Fruit fly (Drosophila melanogaster) whole organism, wandering third instar larva: ENCODE measurements around the gene CG17597.

ENCODE experiments used
- Abd-B ChIP-seq: fragments of >200 bp; optimal IDR thresholded peaks from 2 replicates; lab custom pipeline; 2017; ENCODE audit warnings: missing biosample characterization, missing genetic modification characterization
- CG9705 ChIP-seq: fragments of 200-800 bp; sonication (Bioruptor generic); optimal IDR thresholded peaks from 2 replicates; lab custom pipeline; 2018; ENCODE audit warnings: missing biosample characterization, mild to moderate bottlenecking, missing genetic modification characterization
- CrebA ChIP-seq: fragments of 200-800 bp; sonication (Bioruptor generic); optimal IDR thresholded peaks from 2 replicates; lab custom pipeline; 2016; ENCODE audit warnings: missing biosample characterization, mild to moderate bottlenecking, missing genetic modification characterization, borderline replicate concordance
- Dif ChIP-seq: fragments of 200-275, 200-300 bp; sonication (Bioruptor generic); optimal IDR thresholded peaks from 2 replicates; lab custom pipeline; 2018; ENCODE audit warnings: missing biosample characterization, missing genetic modification characterization; ENCODE audit not compliant: partially characterized antibody
- GATAd ChIP-seq: sonication (Bioruptor generic); optimal IDR thresholded peaks from 2 replicates; lab custom pipeline; 2016; ENCODE audit warnings: missing biosample characterization, missing genetic modification characterization
- HLH106 ChIP-seq: fragments of 200-800 bp; optimal IDR thresholded peaks from 3 replicates; lab custom pipeline; 2019; ENCODE audit warnings: missing biosample characterization, mild to moderate bottlenecking, missing genetic modification characterization, moderate library complexity
- Hr78 ChIP-seq: fragments of >200 bp; optimal IDR thresholded peaks from 2 replicates; lab custom pipeline; 2017; ENCODE audit warnings: missing biosample characterization, missing genetic modification characterization
- Hr83 ChIP-seq: fragments of 200-300 bp; sonication (Bioruptor generic); optimal IDR thresholded peaks from 2 replicates; lab custom pipeline; 2016; ENCODE audit warnings: missing biosample characterization, mild to moderate bottlenecking, missing genetic modification characterization, moderate library complexity; ENCODE audit not compliant: poor library complexity, severe bottlenecking
- Jra ChIP-seq: sonication (Bioruptor generic); optimal IDR thresholded peaks from 2 replicates; lab custom pipeline; 2016; ENCODE audit warnings: missing biosample characterization, missing genetic modification characterization
- Myc ChIP-seq: fragments of >200 bp; optimal IDR thresholded peaks from 2 replicates; lab custom pipeline; 2017
- N ChIP-seq: fragments of >200 bp; optimal IDR thresholded peaks from 2 replicates; lab custom pipeline; 2018; ENCODE audit warnings: missing biosample characterization, missing external identifiers, missing genetic modification characterization
- OdsH ChIP-seq: fragments of 200-800 bp; sonication (Bioruptor generic); optimal IDR thresholded peaks from 2 replicates; lab custom pipeline; 2016; ENCODE audit warnings: missing biosample characterization, mild to moderate bottlenecking, missing genetic modification characterization
- Rel ChIP-seq, 2 experiments: fragments of 200-800 bp; sonication (Bioruptor generic) in 1 of 2; optimal IDR thresholded peaks; 2 replicates in 1 of 2; 3 replicates in 1 of 2; lab custom pipeline; 2016 to 2019; ENCODE audit warnings: mild to moderate bottlenecking in 2 of 2, missing biosample characterization in 2 of 2, missing genetic modification characterization in 2 of 2, moderate library complexity in 1 of 2
- Sp1 ChIP-seq: fragments of 200-800 bp; sonication (Bioruptor generic); optimal IDR thresholded peaks from 3 replicates; lab custom pipeline; 2019; ENCODE audit warnings: missing biosample characterization, mild to moderate bottlenecking, missing genetic modification characterization, moderate library complexity
- Vsx2 ChIP-seq: fragments of 200-300, 225-300 bp; sonication (Bioruptor generic); optimal IDR thresholded peaks from 2 replicates; lab custom pipeline; 2018; ENCODE audit warnings: missing biosample characterization, missing genetic modification characterization; ENCODE audit not compliant: partially characterized antibody
- br ChIP-seq: fragments of 200-800 bp; sonication (Bioruptor generic); optimal IDR thresholded peaks from 2 replicates; lab custom pipeline; 2016; ENCODE audit warnings: missing biosample characterization, missing genetic modification characterization
- brk ChIP-seq: fragments of 200-800 bp; sonication (Bioruptor generic); optimal IDR thresholded peaks from 2 replicates; lab custom pipeline; 2016; ENCODE audit warnings: missing biosample characterization, mild to moderate bottlenecking, missing genetic modification characterization
- dl ChIP-seq, 2 experiments: fragments of 175-275, 200-275 bp in 1 of 2; fragments of 200-275 bp in 1 of 2; sonication (Bioruptor generic); optimal IDR thresholded peaks; lab custom pipeline; 2018; ENCODE audit warnings: mild to moderate bottlenecking in 2 of 2, missing biosample characterization in 2 of 2, missing genetic modification characterization in 2 of 2, moderate library complexity in 2 of 2; ENCODE audit not compliant: partially characterized antibody in 2 of 2, insufficient read depth in 1 of 2
- dmrt93B ChIP-seq: fragments of 200-800 bp; sonication (Bioruptor generic); optimal IDR thresholded peaks from 2 replicates; lab custom pipeline; 2018; ENCODE audit warnings: missing biosample characterization, mild to moderate bottlenecking, missing genetic modification characterization
- dsf ChIP-seq: sonication (Bioruptor generic); optimal IDR thresholded peaks from 2 replicates; lab custom pipeline; 2016; ENCODE audit warnings: missing biosample characterization, missing genetic modification characterization, borderline replicate concordance
- ey ChIP-seq: fragments of 200-800 bp; sonication (Bioruptor generic); optimal IDR thresholded peaks from 2 replicates; lab custom pipeline; 2016; ENCODE audit warnings: missing biosample characterization, missing genetic modification characterization
- foxo ChIP-seq, 2 experiments: fragments of 200-800 bp; sonication (Bioruptor generic); optimal IDR thresholded peaks; 2 replicates in 1 of 2; 3 replicates in 1 of 2; lab custom pipeline; 2016 to 2017; ENCODE audit warnings: missing biosample characterization in 2 of 2, missing genetic modification characterization in 2 of 2
- h ChIP-seq: fragments of 200-800 bp; sonication (Bioruptor generic); optimal IDR thresholded peaks from 3 replicates; lab custom pipeline; 2016; ENCODE audit warnings: missing biosample characterization, mild to moderate bottlenecking, missing genetic modification characterization
- jim ChIP-seq: fragments of 175-275, 200-325 bp; sonication (Bioruptor generic); optimal IDR thresholded peaks from 2 replicates; lab custom pipeline; 2016; ENCODE audit warnings: missing biosample characterization, mild to moderate bottlenecking, missing genetic modification characterization
- lola ChIP-seq: fragments of >200 bp; optimal IDR thresholded peaks from 2 replicates; lab custom pipeline; 2017; ENCODE audit warnings: missing biosample characterization, missing genetic modification characterization
- pan ChIP-seq: fragments of >200 bp; optimal IDR thresholded peaks from 2 replicates; lab custom pipeline; 2017
- psq ChIP-seq: fragments of 200-800 bp; sonication (Bioruptor generic); optimal IDR thresholded peaks from 3 replicates; lab custom pipeline; 2017; ENCODE audit warnings: missing biosample characterization, mild to moderate bottlenecking, missing genetic modification characterization, moderate library complexity
- rgr ChIP-seq: fragments of 200-800 bp; sonication (Bioruptor generic); optimal IDR thresholded peaks from 3 replicates; lab custom pipeline; 2016; ENCODE audit warnings: missing biosample characterization, mild to moderate bottlenecking, missing genetic modification characterization
- sage ChIP-seq: fragments of 200-800 bp; sonication (Bioruptor generic); optimal IDR thresholded peaks from 2 replicates; lab custom pipeline; 2016; ENCODE audit warnings: missing biosample characterization, mild to moderate bottlenecking, missing genetic modification characterization
- sv ChIP-seq: fragments of 200-800 bp; sonication (Bioruptor generic); optimal IDR thresholded peaks from 3 replicates; lab custom pipeline; 2016; ENCODE audit warnings: missing biosample characterization, missing genetic modification characterization
- tai ChIP-seq: sonication (Bioruptor generic); optimal IDR thresholded peaks from 2 replicates; lab custom pipeline; 2016; ENCODE audit warnings: missing biosample characterization, missing genetic modification characterization
- usp ChIP-seq: fragments of >200 bp; optimal IDR thresholded peaks from 2 replicates; lab custom pipeline; 2017; ENCODE audit warnings: missing biosample characterization, missing genetic modification characterization
- woc ChIP-seq: sonication (Bioruptor generic); optimal IDR thresholded peaks from 2 replicates; lab custom pipeline; 2016; ENCODE audit warnings: missing biosample characterization, mild to moderate bottlenecking, missing genetic modification characterization

The CG17597 gene

DNA sequence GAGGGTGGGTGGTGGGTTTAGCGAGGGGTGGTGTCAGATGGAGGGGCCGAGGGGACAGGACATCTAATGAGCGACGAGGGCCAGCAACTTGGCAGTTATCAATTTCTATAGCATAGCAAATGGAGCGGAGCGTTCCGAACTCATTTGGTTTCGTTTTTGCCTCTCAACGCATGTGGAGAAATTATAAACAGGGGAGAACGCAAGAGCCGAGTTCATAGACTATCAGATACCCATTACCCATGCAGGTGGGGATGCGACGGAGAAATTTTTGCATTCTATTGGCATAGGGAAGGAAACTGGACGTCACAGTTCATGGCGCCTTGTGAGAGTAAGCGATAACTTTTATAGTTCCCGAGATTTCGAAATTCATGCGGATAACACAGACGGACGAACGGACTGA is 21.3 kb upstream of the CG17597 start:
- no peak for TF ChIP-seq psq
- TF ChIP-seq foxo (GFP tag; optimal IDR thresholded peaks at IDR 0.05; lab: Kevin White, UChicago) = no peak
- TF ChIP-seq h (GFP tag; lab: Kevin White, UChicago) = no peak
- TF ChIP-seq CrebA (GFP tag; lab: Kevin White, UChicago) = no peak
- TF ChIP-seq rgr = no peak
- no peak for TF ChIP-seq brk (GFP tag; lab: Kevin White, UChicago)
- TF ChIP-seq br = no peak
- TF ChIP-seq Sp1 = no peak
- no peak for TF ChIP-seq usp (GFP tag; lab: Kevin White, UChicago)
- TF ChIP-seq tai (GFP tag; lab: Kevin White, UChicago) = no peak
- no peak for TF ChIP-seq woc
- no peak for TF ChIP-seq Vsx2 (GFP tag; lab: Kevin White, UChicago)
- no peak for TF ChIP-seq Hr83
- TF ChIP-seq Abd-B = no peak
- no peak for TF ChIP-seq ey (GFP tag; lab: Kevin White, UChicago)
- no peak for TF ChIP-seq jim (GFP tag; lab: Kevin White, UChicago)
- no peak for TF ChIP-seq Myc (lab: Kevin White, UChicago)
- no peak for TF ChIP-seq lola (GFP tag; lab: Kevin White, UChicago)

DNA sequence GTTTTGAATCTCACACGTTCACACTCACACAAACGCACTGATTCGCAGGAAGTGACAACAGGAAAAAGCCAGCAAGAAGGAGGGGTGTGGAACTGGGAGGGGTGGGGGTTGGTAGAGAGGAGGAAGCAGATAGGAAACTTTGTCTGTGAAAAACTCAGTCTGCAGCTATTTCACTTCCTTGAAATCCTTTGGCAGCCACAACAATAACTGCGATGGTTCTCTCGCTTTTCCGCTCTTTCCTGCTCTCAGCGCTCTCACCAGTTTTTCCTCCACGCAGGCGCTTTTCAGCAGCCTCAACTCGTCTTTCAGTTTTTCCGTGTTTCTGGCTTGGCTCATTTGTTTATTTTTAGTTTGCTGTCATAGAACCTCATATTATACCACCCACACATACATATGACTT is 15.9 kb upstream of the CG17597 start:
- TF ChIP-seq dsf (GFP tag; lab: Kevin White, UChicago) (no peak), br (no peak), foxo (GFP tag; optimal IDR thresholded peaks at IDR 0.05; lab: Kevin White, UChicago) (no peak), sv (GFP tag; lab: Kevin White, UChicago) (no peak), CG9705 (no peak), psq (no peak), GATAd (GFP tag; lab: Kevin White, UChicago) (no peak)

DNA sequence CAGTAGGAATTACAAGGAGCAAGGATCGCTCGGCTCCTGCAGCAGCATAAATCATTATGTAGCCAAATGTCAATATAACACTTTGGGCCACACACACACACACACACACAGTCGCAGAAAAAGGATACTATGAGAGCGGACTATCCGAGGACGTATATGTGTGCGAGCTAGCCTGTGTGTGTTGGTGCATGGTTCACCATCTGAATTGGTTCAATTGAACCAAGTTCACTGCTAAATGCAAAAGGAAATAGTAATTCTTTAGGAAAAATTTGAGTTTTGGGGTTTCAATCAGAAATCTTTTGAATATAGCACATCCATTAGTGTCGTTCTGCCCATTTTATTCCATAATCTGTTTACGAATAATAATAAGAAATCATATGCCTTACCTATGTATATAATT is 15.2 kb upstream of the CG17597 start:
- TF ChIP-seq sv (GFP tag; lab: Kevin White, UChicago) (no peak), N (GFP tag; lab: Kevin White, UChicago) (no peak), sage (GFP tag; lab: Kevin White, UChicago) (no peak), OdsH (GFP tag; lab: Kevin White, UChicago) (no peak), Jra (GFP tag; lab: Kevin White, UChicago) (no peak), Abd-B (no peak), dl (GFP tag; optimal IDR thresholded peaks at IDR 0.05; lab: Kevin White, UChicago; ENCODE audit: insufficient read depth in 1 of 2, partially characterized antibody in 2 of 2) (no peak), tai (GFP tag; lab: Kevin White, UChicago) (no peak), woc (no peak), lola (GFP tag; lab: Kevin White, UChicago) (no peak), h (GFP tag; lab: Kevin White, UChicago) (no peak)

DNA sequence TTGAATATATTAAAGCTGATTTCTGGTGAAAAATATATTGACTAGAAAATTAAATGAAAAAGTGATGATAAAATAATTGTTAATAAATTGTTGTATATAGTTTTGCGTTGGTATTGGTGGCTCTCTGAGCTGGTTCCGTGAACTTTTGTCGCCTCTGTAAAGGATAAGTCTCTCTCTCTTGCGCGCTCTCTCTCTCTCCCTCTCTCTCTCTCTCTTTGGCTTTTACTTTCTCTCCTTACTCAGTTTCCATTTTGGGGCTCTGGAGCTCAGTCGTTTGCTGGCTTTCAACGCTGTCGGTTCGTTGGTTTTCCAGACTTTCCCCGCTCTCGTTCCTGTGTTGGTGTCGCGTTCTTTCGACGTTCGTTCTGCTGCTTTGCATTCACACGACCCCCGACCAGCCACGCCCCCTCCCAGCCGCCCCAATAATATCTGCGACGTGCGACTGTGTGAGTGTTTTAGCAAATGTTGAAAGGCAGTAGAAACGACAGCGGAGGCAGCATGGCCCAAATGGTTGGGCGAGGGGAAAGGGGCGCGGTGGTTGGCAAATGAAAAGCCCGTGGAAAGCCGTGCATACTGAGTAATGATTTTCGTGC is 14.1 kb upstream of the CG17597 start, which contains the start of gene CG17321:
TSS of gene CG17321 (plus strand) at position 268 of the 593 bp plus-strand sequence.
- no peak for TF ChIP-seq Jra (GFP tag; lab: Kevin White, UChicago)
- no peak for TF ChIP-seq sv (GFP tag; lab: Kevin White, UChicago)
- no peak for TF ChIP-seq pan (lab: Kevin White, UChicago)
- TF ChIP-seq sage (GFP tag; lab: Kevin White, UChicago) = no peak
- peak; percentile 87 for TF ChIP-seq Dif (GFP tag; lab: Kevin White, UChicago)
- TF ChIP-seq lola (GFP tag; lab: Kevin White, UChicago) = no peak
- no peak for TF ChIP-seq CrebA (GFP tag; lab: Kevin White, UChicago)
- TF ChIP-seq Sp1 = no peak
- TF ChIP-seq rgr = no peak
- no peak for TF ChIP-seq dmrt93B
- no peak for TF ChIP-seq HLH106 (tag; lab: Kevin White, UChicago)
- TF ChIP-seq woc = no peak
- peak; percentile 5 to 77 for TF ChIP-seq dl (GFP tag; optimal IDR thresholded peaks at IDR 0.05; lab: Kevin White, UChicago; ENCODE audit: insufficient read depth in 1 of 2, partially characterized antibody in 2 of 2)
- no peak for TF ChIP-seq jim (GFP tag; lab: Kevin White, UChicago)
- no peak for TF ChIP-seq OdsH (GFP tag; lab: Kevin White, UChicago)
- no peak for TF ChIP-seq Hr78 (GFP tag; lab: Kevin White, UChicago)
- no peak for TF ChIP-seq Hr83
- no peak for TF ChIP-seq CG9705
- peak; percentile 62 for TF ChIP-seq Vsx2 (GFP tag; lab: Kevin White, UChicago)
- no peak for TF ChIP-seq Rel (GFP tag; optimal IDR thresholded peaks at IDR 0.05; lab: Kevin White, UChicago)
- no peak for TF ChIP-seq Rel (tag; optimal IDR thresholded peaks at IDR 0.05; lab: Kevin White, UChicago)
- no peak for TF ChIP-seq Myc (lab: Kevin White, UChicago)
